Worm (Caenorhabditis elegans) whole organism, mixed stage, embryonic: ENCODE results near the gene fmo-4.

Experiments
- ces-1 ChIP-seq: fragments of 150-350 bp; optimal IDR thresholded peaks from 2 replicates; lab custom pipeline; 2014; ENCODE audit warnings: missing biosample characterization, missing genetic modification reagents, missing genetic modification characterization
- lsy-2 ChIP-seq: fragments of 150-350 bp; optimal IDR thresholded peaks from 2 replicates; lab custom pipeline; 2014; ENCODE audit warnings: missing biosample characterization, missing genetic modification characterization

DNA sequence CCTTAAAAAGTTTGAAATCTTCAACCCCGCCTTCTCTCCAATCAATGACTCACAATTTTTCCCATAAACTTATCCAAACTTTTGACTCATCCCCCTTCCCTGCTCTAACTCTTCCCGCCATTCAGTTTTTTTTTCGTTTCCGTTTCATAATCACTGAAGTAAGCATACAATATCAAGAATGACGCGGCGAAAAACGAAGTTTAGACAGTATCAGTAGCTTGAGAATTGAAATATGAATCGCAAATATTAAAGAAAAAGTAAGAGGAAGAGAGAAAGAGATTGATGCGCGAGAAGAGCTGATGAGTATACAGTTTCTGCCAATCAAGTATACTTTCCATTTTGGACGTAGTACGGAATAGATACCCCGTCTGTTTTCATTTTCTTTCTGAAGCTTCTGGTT lies 29.0 kb downstream of the fmo-4 start:
- TF ChIP-seq ces-1 (GFP tag; lab: Kevin White, UChicago) (no peak), lsy-2 (tag; lab: Kevin White, UChicago) (no peak)
